Fruit fly (Drosophila melanogaster): ENCODE results near the gene lmgB.

- TF ChIP-seq h (optimal IDR thresholded peaks at IDR 0.05): no peak
- no peak for TF ChIP-seq insv (optimal IDR thresholded peaks at IDR 0.05)
- TF ChIP-seq psq (optimal IDR thresholded peaks at IDR 0.05): no peak
Observed at dm6 chr2L:8542639-8543038, 14.2 kb upstream of the lmgB start.

Data from Kc167 (cell line).